Fruit fly (Drosophila melanogaster) whole organism, prepupa: ENCODE data around the gene zetaCOP.

Source experiments
- CG10631 ChIP-seq: fragments of 200-800 bp; sonication (Bioruptor generic); optimal IDR thresholded peaks from 2 replicates; lab custom pipeline; 2016; ENCODE audit warnings: missing biosample characterization, missing genetic modification characterization
- CG10669 ChIP-seq: fragments of 200-800 bp; sonication (Bioruptor generic); optimal IDR thresholded peaks from 3 replicates; lab custom pipeline; 2018; ENCODE audit warnings: missing biosample characterization, mild to moderate bottlenecking, missing genetic modification characterization, moderate library complexity
- CG11294 ChIP-seq: fragments of 200-800 bp; sonication (Bioruptor generic); IDR thresholded peaks from 2 replicates; pipeline ENCODE4 v1.3.6; 2022; ENCODE audit warnings: missing biosample characterization, missing genetic modification characterization
- CG11762 ChIP-seq: fragments of 200-800 bp; sonication (Bioruptor generic); optimal IDR thresholded peaks from 3 replicates; lab custom pipeline; 2016; ENCODE audit warnings: missing biosample characterization, missing genetic modification characterization; ENCODE audit not compliant: insufficient read depth
- CG11902 ChIP-seq: fragments of 200-800 bp; sonication (Bioruptor generic); optimal IDR thresholded peaks from 3 replicates; lab custom pipeline; 2016; ENCODE audit warnings: missing biosample characterization, missing genetic modification characterization
- CG16779 ChIP-seq: fragments of 200-800 bp; sonication (Bioruptor generic); optimal IDR thresholded peaks from 3 replicates; lab custom pipeline; 2017; ENCODE audit warnings: missing biosample characterization, mild to moderate bottlenecking, missing genetic modification characterization
- CG31627 ChIP-seq: fragments of 200-800 bp; sonication (Bioruptor generic); optimal IDR thresholded peaks from 3 replicates; lab custom pipeline; 2016; ENCODE audit warnings: missing biosample characterization, missing genetic modification characterization
- CG3919 ChIP-seq: fragments of 200-800 bp; sonication (Bioruptor generic); optimal IDR thresholded peaks from 3 replicates; lab custom pipeline; 2016; ENCODE audit warnings: missing biosample characterization, missing genetic modification characterization
- CG4318 ChIP-seq: fragments of 200-800 bp; sonication (Bioruptor generic); optimal IDR thresholded peaks from 3 replicates; lab custom pipeline; 2017; ENCODE audit warnings: missing biosample characterization, mild to moderate bottlenecking, missing genetic modification characterization
- CG6163 ChIP-seq: fragments of 200-800 bp; sonication (Bioruptor generic); IDR thresholded peaks from 3 replicates; pipeline ENCODE4 v1.3.6; 2022; ENCODE audit warnings: missing biosample characterization, missing genetic modification characterization
- CG6276 ChIP-seq: fragments of 200-800 bp; sonication (Bioruptor generic); optimal IDR thresholded peaks from 2 replicates; lab custom pipeline; 2017; ENCODE audit warnings: missing biosample characterization, mild to moderate bottlenecking, missing genetic modification characterization
- CG6808 ChIP-seq: fragments of 200-800 bp; sonication (Bioruptor generic); optimal IDR thresholded peaks from 3 replicates; lab custom pipeline; 2017; ENCODE audit warnings: missing biosample characterization, missing genetic modification characterization, mild to moderate bottlenecking, moderate library complexity, missing genetic modification reagents
- CG7368 ChIP-seq: fragments of 200-800 bp; sonication (Bioruptor generic); optimal IDR thresholded peaks from 3 replicates; lab custom pipeline; 2016; ENCODE audit warnings: missing biosample characterization, missing genetic modification characterization
- CG8119 ChIP-seq: fragments of 200-800 bp; sonication (Bioruptor generic); IDR thresholded peaks from 3 replicates; pipeline ENCODE4 v1.3.6; 2022; ENCODE audit warnings: missing biosample characterization, missing genetic modification characterization
- CG8319 ChIP-seq: fragments of 200-800 bp; sonication (Bioruptor generic); optimal IDR thresholded peaks from 3 replicates; lab custom pipeline; 2016; ENCODE audit warnings: missing biosample characterization, missing genetic modification characterization
- CG8632 ChIP-seq: fragments of 200-800 bp; sonication (Bioruptor generic); optimal IDR thresholded peaks from 3 replicates; lab custom pipeline; 2016; ENCODE audit warnings: missing biosample characterization, missing genetic modification characterization
- CG9139 ChIP-seq: fragments of 200-800 bp; sonication (Bioruptor generic); optimal IDR thresholded peaks from 3 replicates; lab custom pipeline; 2017; ENCODE audit warnings: missing biosample characterization, mild to moderate bottlenecking, missing genetic modification characterization
- Eip78C ChIP-seq: fragments of 200-800 bp; sonication (Bioruptor generic); peaks from one replicate; lab custom pipeline; 2016; ENCODE audit warnings: missing biosample characterization, missing genetic modification characterization
- Eip93F ChIP-seq: fragments of 200-800 bp; sonication (Bioruptor generic); optimal IDR thresholded peaks from 2 replicates; lab custom pipeline; 2016; ENCODE audit warnings: missing biosample characterization, mild to moderate bottlenecking, missing genetic modification characterization
- Ets21C ChIP-seq: fragments of 200-800 bp; sonication (Bioruptor generic); optimal IDR thresholded peaks from 3 replicates; lab custom pipeline; 2016; ENCODE audit warnings: missing biosample characterization, missing genetic modification characterization
- Gug ChIP-seq: fragments of 200-800 bp; sonication (Bioruptor generic); IDR thresholded peaks from 2 replicates; pipeline ENCODE4 v1.3.6; 2022; ENCODE audit warnings: missing biosample characterization, missing genetic modification characterization
- Hr39 ChIP-seq: fragments of 200-800 bp; sonication (Bioruptor generic); optimal IDR thresholded peaks from 2 replicates; lab custom pipeline; 2016; ENCODE audit warnings: missing biosample characterization, missing genetic modification characterization
- Lpt ChIP-seq: fragments of 200-800 bp; sonication (Bioruptor generic); optimal IDR thresholded peaks from 3 replicates; lab custom pipeline; 2016; ENCODE audit warnings: missing biosample characterization, missing genetic modification characterization
- Met ChIP-seq: fragments of 200-800 bp; sonication (Bioruptor generic); optimal IDR thresholded peaks from 3 replicates; lab custom pipeline; 2016; ENCODE audit warnings: missing biosample characterization, missing genetic modification characterization
- OdsH ChIP-seq: fragments of 200-800 bp; sonication (Bioruptor generic); optimal IDR thresholded peaks from 3 replicates; lab custom pipeline; 2016; ENCODE audit warnings: missing biosample characterization, missing genetic modification characterization
- Smox ChIP-seq: fragments of 200-800 bp; sonication (Bioruptor generic); optimal IDR thresholded peaks from 3 replicates; lab custom pipeline; 2016; ENCODE audit warnings: missing biosample characterization, missing genetic modification characterization
- Sox15 ChIP-seq: fragments of 200-800 bp; sonication (Bioruptor generic); optimal IDR thresholded peaks from 3 replicates; lab custom pipeline; 2016; ENCODE audit warnings: missing biosample characterization, missing genetic modification characterization
- achi ChIP-seq: fragments of 200-800 bp; sonication (Bioruptor generic); optimal IDR thresholded peaks from 3 replicates; lab custom pipeline; 2016; ENCODE audit warnings: missing biosample characterization, missing genetic modification characterization
- eg ChIP-seq: fragments of 200-800 bp; sonication (Bioruptor generic); IDR thresholded peaks from 3 replicates; pipeline ENCODE4 v1.3.6; 2022; ENCODE audit warnings: missing biosample characterization, missing genetic modification characterization
- esn ChIP-seq: fragments of 200-800 bp; sonication (Bioruptor generic); optimal IDR thresholded peaks from 2 replicates; lab custom pipeline; 2016; ENCODE audit warnings: missing biosample characterization, mild to moderate bottlenecking, missing genetic modification characterization, moderate library complexity
- fkh ChIP-seq: fragments of 200-800 bp; sonication (Bioruptor generic); optimal IDR thresholded peaks from 3 replicates; lab custom pipeline; 2017; ENCODE audit warnings: missing biosample characterization, mild to moderate bottlenecking, missing genetic modification characterization, moderate library complexity
- lz ChIP-seq: fragments of 200-800 bp; sonication (Bioruptor generic); optimal IDR thresholded peaks from 3 replicates; lab custom pipeline; 2016; ENCODE audit warnings: missing biosample characterization, missing genetic modification characterization
- net ChIP-seq: fragments of 200-800 bp; sonication (Bioruptor generic); optimal IDR thresholded peaks from 3 replicates; lab custom pipeline; 2016; ENCODE audit warnings: missing biosample characterization, missing genetic modification characterization
- spab ChIP-seq: fragments of 200-800 bp; sonication (Bioruptor generic); optimal IDR thresholded peaks from 2 replicates; lab custom pipeline; 2017; ENCODE audit warnings: missing biosample characterization, mild to moderate bottlenecking, missing genetic modification characterization, missing genetic modification reagents
- svp ChIP-seq: fragments of 200-800 bp; sonication (Bioruptor generic); peaks from one replicate; lab custom pipeline; 2016; ENCODE audit warnings: missing biosample characterization, missing genetic modification characterization
- topi ChIP-seq: fragments of 200-800 bp; sonication (Bioruptor generic); optimal IDR thresholded peaks from 3 replicates; lab custom pipeline; 2016; ENCODE audit warnings: missing biosample characterization, missing genetic modification characterization

zetaCOP gene

DNA sequence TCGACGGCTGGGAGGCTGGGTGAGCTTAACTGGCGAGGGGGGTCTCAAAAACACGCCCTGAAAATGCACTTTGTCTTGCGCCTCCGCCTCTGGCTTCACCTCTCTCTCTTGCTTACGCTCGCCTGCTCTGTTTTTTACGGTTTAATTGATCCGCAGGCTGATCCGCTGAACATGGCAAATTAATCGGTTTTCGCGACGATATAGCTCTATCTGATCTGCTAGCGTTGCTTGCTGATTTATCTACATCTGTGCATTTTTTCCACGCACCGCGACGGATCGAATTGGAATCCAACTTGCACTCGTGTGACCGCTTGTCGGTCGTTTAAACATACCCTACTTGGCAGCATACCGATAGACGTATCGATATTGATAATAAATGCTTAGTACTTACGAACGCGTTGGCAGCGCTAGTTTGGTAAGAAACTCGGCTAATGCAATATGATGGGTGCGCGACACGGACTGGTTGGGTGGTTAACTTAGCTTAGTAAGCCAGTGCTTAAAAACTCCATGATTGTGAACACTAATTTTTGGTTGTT lies 25.7 kb downstream of the zetaCOP start, which contains the start of gene Abl (continued):
- peak; percentile 19 for TF ChIP-seq Sox15 (GFP tag; lab: Kevin White, UChicago)
- TF ChIP-seq CG9139 (GFP tag; lab: Kevin White, UChicago) = peak; percentile 50
- TF ChIP-seq CG6276 (GFP tag; lab: Kevin White, UChicago) = peak; percentile 53
- TF ChIP-seq Hr39 = peak; percentile 48
- peak; percentile 38 for TF ChIP-seq lz (GFP tag; lab: Kevin White, UChicago)
- no peak for TF ChIP-seq CG6163 (GFP tag; lab: Robert Waterston, UW)
- TF ChIP-seq fkh (GFP tag; lab: Kevin White, UChicago) = peak; percentile 3
- peak; percentile 16 for TF ChIP-seq topi (GFP tag; lab: Kevin White, UChicago)
- peak; percentile 54 for TF ChIP-seq esn
- TF ChIP-seq CG7368 (GFP tag; lab: Kevin White, UChicago) = peak; percentile 37
- TF ChIP-seq Eip93F (GFP tag; lab: Kevin White, UChicago) = no peak
- TF ChIP-seq CG8632 (GFP tag; lab: Kevin White, UChicago) = no peak
- no peak for TF ChIP-seq CG4318 (GFP tag; lab: Kevin White, UChicago)
- no peak for TF ChIP-seq Gug (GFP tag; lab: Robert Waterston, UW)
- no peak for TF ChIP-seq spab (GFP tag; lab: Kevin White, UChicago)
- peak; percentile 69 for TF ChIP-seq CG31627 (GFP tag; lab: Kevin White, UChicago)
- TF ChIP-seq CG11294 (GFP tag; lab: Robert Waterston, UW) = no peak
- TF ChIP-seq CG8319 (GFP tag; lab: Kevin White, UChicago) = no peak
- TF ChIP-seq svp (GFP tag; lab: Kevin White, UChicago) = peak; percentile 84
- peak; percentile 56 for TF ChIP-seq CG6808
- TF ChIP-seq OdsH (GFP tag; lab: Kevin White, UChicago) = peak; percentile 13
- peak; percentile 35 for TF ChIP-seq CG10631 (GFP tag; lab: Kevin White, UChicago)
- peak; percentile 28 for TF ChIP-seq Met
- peak; percentile 58; the same call in 1 of the 3 replicates for TF ChIP-seq CG8119 (GFP tag; lab: Robert Waterston, UW)
- TF ChIP-seq, all 60 proteins: peak for 38

DNA sequence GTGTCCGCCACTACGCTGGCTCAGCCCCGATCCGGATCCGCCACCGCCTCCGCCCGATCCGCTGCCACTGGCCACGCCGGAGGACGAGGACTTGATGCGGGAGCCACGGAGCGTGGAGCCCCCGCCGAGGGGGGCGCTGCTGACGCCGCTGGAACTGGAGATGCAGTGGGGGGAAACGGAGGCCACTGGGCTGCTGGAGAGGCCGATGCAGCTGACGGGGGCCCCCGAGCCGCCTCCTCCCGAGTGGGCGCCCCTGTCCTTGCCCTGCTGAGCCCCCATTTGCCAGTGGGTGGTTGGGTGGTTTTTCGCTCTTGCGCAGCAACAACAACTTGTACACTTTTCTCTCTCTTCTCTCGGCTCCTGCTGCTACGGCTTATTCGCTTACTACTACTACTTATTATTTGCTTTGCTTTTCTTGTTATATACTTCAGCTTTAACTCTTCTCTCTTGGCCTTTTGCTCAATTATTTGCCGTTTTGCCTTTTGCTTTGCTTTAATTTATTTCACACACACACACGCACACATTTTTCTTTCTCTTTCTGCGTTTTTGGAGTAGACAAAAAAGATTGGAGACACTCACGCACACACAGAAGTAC lies 26.4 kb downstream of the zetaCOP start:
- TF ChIP-seq Gug (GFP tag; lab: Robert Waterston, UW) (0 out of 2 replicates have a peak, but pooled peaks have one; percentile 30), CG3919 (GFP tag; lab: Kevin White, UChicago) (no peak), eg (GFP tag; lab: Robert Waterston, UW) (0 out of 3 replicates have a peak, but pooled peaks have one; percentile 38), Met (no peak)

DNA sequence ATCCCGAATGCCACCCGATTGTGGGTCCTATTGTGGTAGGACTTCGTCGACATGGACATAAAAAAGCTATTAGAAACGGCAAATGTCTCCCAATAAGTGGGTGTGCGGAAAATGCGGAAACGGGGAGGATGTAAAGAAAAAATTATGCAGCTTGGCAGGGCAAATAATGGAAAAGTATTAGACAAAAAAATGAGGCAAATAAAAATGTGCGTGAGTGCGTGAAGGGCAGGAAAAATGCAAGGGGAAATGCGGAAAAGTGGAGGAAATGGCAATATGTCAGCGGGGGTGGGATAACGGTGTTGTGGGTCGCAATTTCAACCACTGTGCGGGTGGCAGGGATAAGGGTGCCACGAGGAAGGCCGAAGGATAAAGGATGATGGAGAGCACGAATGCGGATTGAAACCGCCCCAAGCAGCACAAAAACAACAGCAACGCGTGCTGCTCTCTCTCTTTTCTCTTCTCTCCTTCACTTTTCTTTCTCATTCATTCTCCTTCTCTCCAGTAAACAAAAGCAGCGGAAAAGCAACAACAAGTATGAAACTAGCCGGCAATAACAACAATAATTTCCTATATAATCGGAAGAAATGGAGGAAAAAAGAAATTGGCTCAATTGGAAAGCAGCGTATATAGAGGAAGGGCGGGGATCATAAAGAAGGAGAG lies 27.9 kb downstream of the zetaCOP start:
- TF ChIP-seq achi (no peak), CG16779 (no peak), CG8632 (GFP tag; lab: Kevin White, UChicago) (no peak), Lpt (no peak), Ets21C (GFP tag; lab: Kevin White, UChicago) (no peak), CG11762 (no peak), CG8119 (GFP tag; lab: Robert Waterston, UW) (no peak), lz (GFP tag; lab: Kevin White, UChicago) (no peak), CG11902 (no peak), CG10669 (GFP tag; lab: Kevin White, UChicago) (no peak), net (GFP tag; lab: Kevin White, UChicago) (no peak), eg (GFP tag; lab: Robert Waterston, UW) (no peak), Eip78C (no peak), OdsH (GFP tag; lab: Kevin White, UChicago) (no peak), Smox (GFP tag; lab: Kevin White, UChicago) (no peak)
